In the genomic region with DNA sequence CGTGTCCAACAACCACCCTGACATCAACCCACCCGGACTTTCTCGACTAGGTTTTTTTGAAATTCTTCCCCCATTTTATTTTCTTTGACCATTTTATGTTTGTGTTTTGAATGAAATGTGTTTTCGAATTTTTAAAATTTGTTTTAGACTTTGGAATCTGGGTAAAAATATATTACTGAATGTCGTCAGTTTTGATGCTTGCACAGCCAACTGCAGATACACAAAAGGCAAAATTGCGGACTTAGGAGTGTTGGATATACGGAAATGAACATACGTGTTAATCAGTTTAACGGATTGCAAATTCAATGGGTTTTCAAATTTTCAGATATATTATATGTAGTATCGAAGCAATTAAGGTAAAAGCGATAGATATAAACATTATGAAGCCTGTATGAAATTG, we compare ENCODE assay signal across 5 worm cellular contexts.
TF ChIP-seq lines count a peak whose summit lies in the region.

No protein-coding gene starts in this region.

TF ChIP-seq in whole organism, L1 larva, 84 proteins besides CTCF, POLR2A, EP300 and RAD21 (continues in another document):
- TF ChIP-seq unc-130 (tag; optimal IDR thresholded peaks at IDR 0.05; lab: Kevin White, UChicago) (no peak), unc-86 (tag; optimal IDR thresholded peaks at IDR 0.05; lab: Kevin White, UChicago) (no peak), sup-37 (GFP tag; optimal IDR thresholded peaks at IDR 0.05; lab: Kevin White, UChicago) (no peak), grh-1 (GFP tag; IDR thresholded peaks at IDR 0.05; lab: Robert Waterston, UW) (no peak), ama-1 (optimal IDR thresholded peaks at IDR 0.05; lab: Kevin White, UChicago) (no peak), ztf-11 (tag; optimal IDR thresholded peaks at IDR 0.05; lab: Kevin White, UChicago) (no peak), ceh-63 (GFP tag; optimal IDR thresholded peaks at IDR 0.05; lab: Kevin White, UChicago) (no peak), nhr-90 (tag; optimal IDR thresholded peaks at IDR 0.05; lab: Kevin White, UChicago; ENCODE audit: poor library complexity) (no peak), zag-1 (tag; optimal IDR thresholded peaks at IDR 0.05; lab: Kevin White, UChicago) (no peak), nhr-19 (GFP tag; conservative IDR thresholded peaks at IDR 0.05; lab: Robert Waterston, UW) (no peak), efl-1 (optimal IDR thresholded peaks at IDR 0.05; lab: Kevin White, UChicago) (peak in 1 of 2 experiments; percentile 14), efl-1 (GFP tag; optimal IDR thresholded peaks at IDR 0.05 in 1 of 2; lab: Kevin White, UChicago) (peak in 1 of 2 experiments; percentile 82), tbx-2 (tag; optimal IDR thresholded peaks at IDR 0.05; lab: Kevin White, UChicago) (peak; percentile 18), ces-1 (GFP tag; optimal IDR thresholded peaks at IDR 0.05; lab: Kevin White, UChicago) (no peak), C16A3.4 (tag; optimal IDR thresholded peaks at IDR 0.05; lab: Kevin White, UChicago) (peak; percentile 26), efl-3 (GFP tag; optimal IDR thresholded peaks at IDR 0.05; lab: Kevin White, UChicago) (no peak), skn-1 (tag; optimal IDR thresholded peaks at IDR 0.05; lab: Kevin White, UChicago) (no peak)

TF ChIP-seq in whole organism, L2 larva, 48 proteins besides CTCF, POLR2A, EP300 and RAD21 (continues in another document):
- TF ChIP-seq lsy-2 (tag; optimal IDR thresholded peaks at IDR 0.05; lab: Kevin White, UChicago) (peak in 1 of 2 experiments; percentile 38), R02D3.7 (tag; optimal IDR thresholded peaks at IDR 0.05; lab: Kevin White, UChicago) (no peak), ceh-16 (tag; optimal IDR thresholded peaks at IDR 0.05; lab: Kevin White, UChicago) (no peak), egl-27 (tag; optimal IDR thresholded peaks at IDR 0.05; lab: Kevin White, UChicago) (no peak), aly-2 (tag; optimal IDR thresholded peaks at IDR 0.05; lab: Kevin White, UChicago) (no peak), ztf-4 (tag; optimal IDR thresholded peaks at IDR 0.05; lab: Kevin White, UChicago) (no peak), nhr-6 (tag; optimal IDR thresholded peaks at IDR 0.05; lab: Kevin White, UChicago) (no peak), mdl-1 (tag; optimal IDR thresholded peaks at IDR 0.05; lab: Kevin White, UChicago) (no peak), nhr-237 (tag; optimal IDR thresholded peaks at IDR 0.05; lab: Kevin White, UChicago) (no peak), elt-1 (tag; optimal IDR thresholded peaks at IDR 0.05; lab: Kevin White, UChicago) (no peak), unc-39 (tag; optimal IDR thresholded peaks at IDR 0.05; lab: Kevin White, UChicago) (no peak), ZK546.5 (tag; optimal IDR thresholded peaks at IDR 0.05; lab: Kevin White, UChicago) (no peak), skn-1 (tag; optimal IDR thresholded peaks at IDR 0.05; lab: Kevin White, UChicago) (no peak), blmp-1 (tag; optimal IDR thresholded peaks at IDR 0.05; lab: Kevin White, UChicago; ENCODE audit: insufficient read depth) (no peak), sem-4 (tag; optimal IDR thresholded peaks at IDR 0.05; lab: Kevin White, UChicago) (no peak), ztf-1 (GFP tag; conservative IDR thresholded peaks at IDR 0.05; lab: Robert Waterston, UW) (no peak), alr-1 (tag; optimal IDR thresholded peaks at IDR 0.05; lab: Kevin White, UChicago) (no peak), ceh-82 (tag; optimal IDR thresholded peaks at IDR 0.05; lab: Kevin White, UChicago) (no peak)

TF ChIP-seq in whole organism, L3 larva, 47 proteins besides CTCF, POLR2A, EP300 and RAD21:
- TF ChIP-seq nhr-67 (tag; optimal IDR thresholded peaks at IDR 0.05; lab: Kevin White, UChicago) (no peak), ZK546.5 (tag; optimal IDR thresholded peaks at IDR 0.05; lab: Kevin White, UChicago) (no peak), nfya-1 (tag; optimal IDR thresholded peaks at IDR 0.05; lab: Kevin White, UChicago; ENCODE audit: insufficient read depth) (peak; percentile 62), pha-4 (tag; optimal IDR thresholded peaks at IDR 0.05; lab: Kevin White, UChicago) (peak; percentile 29), nhr-23 (tag; optimal IDR thresholded peaks at IDR 0.05; lab: Kevin White, UChicago) (no peak), elt-2 (tag; optimal IDR thresholded peaks at IDR 0.05; lab: Kevin White, UChicago) (peak; percentile 2), hmg-11 (tag; optimal IDR thresholded peaks at IDR 0.05; lab: Kevin White, UChicago) (no peak), elt-1 (tag; optimal IDR thresholded peaks at IDR 0.05; lab: Kevin White, UChicago) (no peak), tbx-2 (tag; optimal IDR thresholded peaks at IDR 0.05; lab: Kevin White, UChicago) (no peak)

TF ChIP-seq in whole organism, L4 larva, 104 proteins besides CTCF, POLR2A, EP300 and RAD21 (continues in another document):
- TF ChIP-seq nhr-111 (GFP tag; optimal IDR thresholded peaks at IDR 0.05; lab: Kevin White, UChicago) (no peak), unc-130 (GFP tag; optimal IDR thresholded peaks at IDR 0.05; lab: Kevin White, UChicago) (no peak), ctbp-1 (GFP tag; IDR thresholded peaks at IDR 0.05; lab: Robert Waterston, UW) (no peak), spr-1 (tag; optimal IDR thresholded peaks at IDR 0.05; lab: Kevin White, UChicago) (no peak), ces-1 (GFP tag; optimal IDR thresholded peaks at IDR 0.05; lab: Kevin White, UChicago) (no peak), zip-11 (GFP tag; IDR thresholded peaks at IDR 0.05; lab: Robert Waterston, UW) (no peak), nhr-6 (tag; optimal IDR thresholded peaks at IDR 0.05; lab: Kevin White, UChicago) (peak; percentile 61), dmd-6 (GFP tag; IDR thresholded peaks at IDR 0.05; lab: Robert Waterston, UW) (no peak), lsy-2 (tag; optimal IDR thresholded peaks at IDR 0.05; lab: Kevin White, UChicago) (peak in 1 of 2 experiments; percentile 49), dmd-9 (GFP tag; IDR thresholded peaks at IDR 0.05; lab: Robert Waterston, UW) (no peak), madf-9 (GFP tag; conservative IDR thresholded peaks at IDR 0.05; lab: Robert Waterston, UW) (no peak), hlh-30 (tag; optimal IDR thresholded peaks at IDR 0.05; lab: Kevin White, UChicago; ENCODE audit: insufficient read depth) (peak; percentile 23), ama-1 (optimal IDR thresholded peaks at IDR 0.05; lab: Kevin White, UChicago) (no peak), attf-4 (tag; optimal IDR thresholded peaks at IDR 0.05; lab: Kevin White, UChicago) (no peak), dpl-1 (GFP tag; optimal IDR thresholded peaks at IDR 0.05; lab: Kevin White, UChicago) (no peak), mes-2 (tag; optimal IDR thresholded peaks at IDR 0.05; lab: Kevin White, UChicago; ENCODE audit: poor library complexity, severe bottlenecking) (peak; percentile 46), mep-1 (tag; optimal IDR thresholded peaks at IDR 0.05; lab: Kevin White, UChicago) (peak; percentile 43), cey-2 (tag; optimal IDR thresholded peaks at IDR 0.05; lab: Kevin White, UChicago; ENCODE audit: borderline replicate concordance, insufficient read depth) (no peak), snpc-1.2 (GFP tag; IDR thresholded peaks at IDR 0.05; lab: Robert Waterston, UW) (no peak), daf-12 (tag; optimal IDR thresholded peaks at IDR 0.05; lab: Kevin White, UChicago) (no peak), T20F7.1 (GFP tag; optimal IDR thresholded peaks at IDR 0.05; lab: Kevin White, UChicago) (peak; percentile 12), skn-1 (tag; optimal IDR thresholded peaks at IDR 0.05; lab: Kevin White, UChicago) (no peak), mdl-1 (tag; optimal IDR thresholded peaks at IDR 0.05; lab: Kevin White, UChicago) (no peak), hif-1 (tag; optimal IDR thresholded peaks at IDR 0.05; lab: Kevin White, UChicago) (no peak)

TF ChIP-seq in whole organism, mixed stage, embryonic, 35 proteins besides CTCF, POLR2A, EP300 and RAD21:
- TF ChIP-seq ces-1 (GFP tag; optimal IDR thresholded peaks at IDR 0.05; lab: Kevin White, UChicago) (peak; percentile 53), ham-2 (GFP tag; optimal IDR thresholded peaks at IDR 0.05; lab: Kevin White, UChicago) (no peak)
TF ChIP-seq in whole organism, mixed stage, embryonic: peak in this region for 1.

Comparison
In these comparisons a context has a peak if more than half of its experiments do, and no peak if none do; other contexts are left out.
1. Of the 29 proteins assayed by ChIP-seq in both whole organism, L4 larva and whole organism, L1 larva: peak only in whole organism, L4 larva: none; only in whole organism, L1 larva: none; in both: mep-1; in neither: 27; mixed calls (peak in some experiments, not most) for 1.